Worm (Caenorhabditis elegans): ENCODE results near the gene srd-32.

DNA sequence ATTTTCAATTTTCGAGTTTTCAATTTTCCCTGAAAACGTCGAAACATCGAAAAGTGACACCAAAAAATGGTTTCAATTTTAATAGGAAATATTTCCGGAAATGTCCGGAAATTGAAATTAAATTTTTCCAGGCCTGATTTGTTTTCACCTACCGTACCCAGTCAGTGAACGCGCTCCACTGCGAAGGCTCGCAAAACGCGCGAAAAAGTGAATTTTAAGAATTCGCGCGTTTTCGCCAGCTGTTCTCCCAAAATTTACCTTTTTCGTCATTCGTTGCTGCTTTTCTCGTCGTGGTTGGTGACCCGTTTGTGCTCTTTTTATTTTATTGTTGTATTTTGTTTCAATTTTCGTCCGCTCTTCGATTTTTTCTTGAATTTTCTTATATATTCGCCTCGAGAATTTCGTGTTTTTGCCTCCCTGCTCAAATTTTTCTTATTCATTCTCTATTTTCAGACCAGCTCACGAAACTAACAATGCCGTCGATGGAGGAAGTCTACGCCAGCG is 24.6 kb downstream of the srd-32 start, which contains the start of gene T19H12.2:
- TF ChIP-seq flt-1 (GFP tag; IDR thresholded peaks at IDR 0.05) (no peak), ztf-23 (GFP tag; IDR thresholded peaks at IDR 0.05) (no peak), tab-1 (GFP tag; IDR thresholded peaks at IDR 0.05) (no peak)
